Fruit fly (Drosophila melanogaster): ENCODE measurements around the gene nudE.

nudE gene

dm6 chr3L:9864275-9865052 is 34.6 kb upstream of the nudE start, which contains the start of the genes iPLA2-VIA and Ciz1:
Gene iPLA2-VIA, minus strand, starts transcription at chr3L:9864349.
Gene Ciz1, plus strand, starts transcription at chr3L:9864639.
- TF ChIP-seq pan (optimal IDR thresholded peaks at IDR 0.05), result no peak
- no peak for TF ChIP-seq EcR (GFP tag; optimal IDR thresholded peaks at IDR 0.05)
- no peak for TF ChIP-seq Dll (optimal IDR thresholded peaks at IDR 0.05)
- TF ChIP-seq usp (GFP tag; optimal IDR thresholded peaks at IDR 0.05), result no peak
- TF ChIP-seq psq (optimal IDR thresholded peaks at IDR 0.05), result no peak
- no peak for TF ChIP-seq CG8478 (optimal IDR thresholded peaks at IDR 0.05)

dm6 chr3L:9865053-9865442 is 34.0 kb upstream of the nudE start:
- TF ChIP-seq pan (optimal IDR thresholded peaks at IDR 0.05) (no peak), CG8478 (optimal IDR thresholded peaks at IDR 0.05) (no peak), Dll (optimal IDR thresholded peaks at IDR 0.05) (no peak), EcR (GFP tag; optimal IDR thresholded peaks at IDR 0.05) (no peak), psq (optimal IDR thresholded peaks at IDR 0.05) (no peak), usp (GFP tag; optimal IDR thresholded peaks at IDR 0.05) (no peak)

dm6 chr3L:9872035-9872434 is 27.0 kb upstream of the nudE start:
- TF ChIP-seq CG8478 (optimal IDR thresholded peaks at IDR 0.05) (no peak), usp (GFP tag; optimal IDR thresholded peaks at IDR 0.05) (no peak), Dll (optimal IDR thresholded peaks at IDR 0.05) (no peak), pan (optimal IDR thresholded peaks at IDR 0.05) (no peak), psq (optimal IDR thresholded peaks at IDR 0.05) (no peak), EcR (GFP tag; optimal IDR thresholded peaks at IDR 0.05) (no peak)

- TF ChIP-seq pan (optimal IDR thresholded peaks at IDR 0.05), result no peak
- no peak for TF ChIP-seq psq (optimal IDR thresholded peaks at IDR 0.05)
- TF ChIP-seq EcR (GFP tag; optimal IDR thresholded peaks at IDR 0.05), result no peak
- TF ChIP-seq usp (GFP tag; optimal IDR thresholded peaks at IDR 0.05), result no peak
- TF ChIP-seq Dll (optimal IDR thresholded peaks at IDR 0.05), result no peak
- no peak for TF ChIP-seq CG8478 (optimal IDR thresholded peaks at IDR 0.05)
These were observed 20.4 kb upstream of the nudE start, which contains the start of gene CG34382 for dm6 chr3L:9878685-9879084. Gene CG34382, plus strand, starts transcription at chr3L:9878985.

- TF ChIP-seq usp (GFP tag; optimal IDR thresholded peaks at IDR 0.05) (no peak), psq (optimal IDR thresholded peaks at IDR 0.05) (no peak), EcR (GFP tag; optimal IDR thresholded peaks at IDR 0.05) (no peak), CG8478 (optimal IDR thresholded peaks at IDR 0.05) (no peak), pan (optimal IDR thresholded peaks at IDR 0.05) (no peak), Dll (optimal IDR thresholded peaks at IDR 0.05) (no peak)
These were observed 10.4 kb upstream of the nudE start, which contains the start of the genes Taf2 and CalpB for dm6 chr3L:9888630-9889130. Gene Taf2, minus strand, starts transcription at chr3L:9888683. Gene CalpB, plus strand, starts transcription at chr3L:9888762.

dm6 chr3L:9893983-9894382 is 5.1 kb upstream of the nudE start:
- TF ChIP-seq usp (GFP tag; optimal IDR thresholded peaks at IDR 0.05), result no peak
- no peak for TF ChIP-seq CG8478 (optimal IDR thresholded peaks at IDR 0.05)
- no peak for TF ChIP-seq EcR (GFP tag; optimal IDR thresholded peaks at IDR 0.05)
- no peak for TF ChIP-seq pan (optimal IDR thresholded peaks at IDR 0.05)
- TF ChIP-seq psq (optimal IDR thresholded peaks at IDR 0.05), result no peak
- TF ChIP-seq Dll (optimal IDR thresholded peaks at IDR 0.05), result no peak

- TF ChIP-seq pan (optimal IDR thresholded peaks at IDR 0.05), result no peak
- TF ChIP-seq EcR (GFP tag; optimal IDR thresholded peaks at IDR 0.05), result no peak
- no peak for TF ChIP-seq psq (optimal IDR thresholded peaks at IDR 0.05)
- no peak for TF ChIP-seq usp (GFP tag; optimal IDR thresholded peaks at IDR 0.05)
- TF ChIP-seq Dll (optimal IDR thresholded peaks at IDR 0.05), result no peak
- no peak for TF ChIP-seq CG8478 (optimal IDR thresholded peaks at IDR 0.05)
These were observed 4.4 kb upstream of the nudE start, which contains the start of the genes CG6709 and Hez for dm6 chr3L:9894643-9895042. Gene CG6709, minus strand, starts transcription at chr3L:9894743. Gene Hez, minus strand, starts transcription at chr3L:9894743.

dm6 chr3L:9897164-9897783 is 1.8 kb upstream of the nudE start:
- TF ChIP-seq Dll (optimal IDR thresholded peaks at IDR 0.05) (no peak), pan (optimal IDR thresholded peaks at IDR 0.05) (no peak), CG8478 (optimal IDR thresholded peaks at IDR 0.05) (no peak), EcR (GFP tag; optimal IDR thresholded peaks at IDR 0.05) (no peak), psq (optimal IDR thresholded peaks at IDR 0.05) (no peak), usp (GFP tag; optimal IDR thresholded peaks at IDR 0.05) (no peak)

- TF ChIP-seq EcR (GFP tag; optimal IDR thresholded peaks at IDR 0.05), result no peak
- TF ChIP-seq pan (optimal IDR thresholded peaks at IDR 0.05), result no peak
- no peak for TF ChIP-seq usp (GFP tag; optimal IDR thresholded peaks at IDR 0.05)
- TF ChIP-seq psq (optimal IDR thresholded peaks at IDR 0.05), result no peak
- no peak for TF ChIP-seq Dll (optimal IDR thresholded peaks at IDR 0.05)
These were observed 686 bp upstream of the nudE start, which contains the start of the genes CG6707 and CG46387 for dm6 chr3L:9898355-9898754. Gene CG6707, minus strand, starts transcription at chr3L:9898575. Gene CG46387, plus strand, starts transcription at chr3L:9898626.

- TF ChIP-seq CG8478 (optimal IDR thresholded peaks at IDR 0.05) (no peak), Dll (optimal IDR thresholded peaks at IDR 0.05) (no peak), usp (GFP tag; optimal IDR thresholded peaks at IDR 0.05) (no peak), EcR (GFP tag; optimal IDR thresholded peaks at IDR 0.05) (no peak), psq (optimal IDR thresholded peaks at IDR 0.05) (no peak), pan (optimal IDR thresholded peaks at IDR 0.05) (no peak)
These were observed 5.9 kb downstream of the nudE start for dm6 chr3L:9904988-9905387.

dm6 chr3L:9907719-9908170 is 8.7 kb downstream of the nudE start, which contains the start of gene bma:
Gene bma, plus strand, starts transcription at chr3L:9908120.
- TF ChIP-seq CG8478 (optimal IDR thresholded peaks at IDR 0.05) (no peak), pan (optimal IDR thresholded peaks at IDR 0.05) (no peak), psq (optimal IDR thresholded peaks at IDR 0.05) (no peak), EcR (GFP tag; optimal IDR thresholded peaks at IDR 0.05) (no peak), usp (GFP tag; optimal IDR thresholded peaks at IDR 0.05) (no peak), Dll (optimal IDR thresholded peaks at IDR 0.05) (no peak)

Measured in whole organism.